Fruit fly (Drosophila melanogaster) whole organism, embryonic: Measurements from ENCODE around the gene CG43137.

ENCODE experiments used
- CG10543 ChIP-seq: fragments of 200-800 bp; sonication (Bioruptor generic); optimal IDR thresholded peaks from 3 replicates; lab custom pipeline; 2017; ENCODE audit warnings: missing biosample characterization, mild to moderate bottlenecking, missing genetic modification characterization, moderate library complexity
- CG10959 ChIP-seq: fragments of 200-800 bp; sonication (Bioruptor generic); IDR thresholded peaks from 2 replicates; pipeline ENCODE4 v1.3.6; 2022; ENCODE audit warnings: missing biosample characterization, missing genetic modification characterization
- CG11085 ChIP-seq: fragments of 200-800 bp; sonication (Bioruptor generic); IDR thresholded peaks from 2 replicates; pipeline ENCODE4 v1.3.6; 2022; ENCODE audit warnings: missing biosample characterization, missing genetic modification characterization
- CG11456 ChIP-seq: fragments of 200-800 bp; sonication (Bioruptor generic); IDR thresholded peaks from 3 replicates; pipeline ENCODE4 v1.3.6; 2022; ENCODE audit warnings: missing biosample characterization, missing genetic modification characterization
- CG12219 ChIP-seq: fragments of 200-800 bp; sonication (Bioruptor generic); optimal IDR thresholded peaks from 3 replicates; lab custom pipeline; 2018; ENCODE audit warnings: missing biosample characterization, mild to moderate bottlenecking, missing genetic modification characterization
- CG14965 ChIP-seq: fragments of 200-800 bp; sonication (Bioruptor generic); optimal IDR thresholded peaks from 2 replicates; lab custom pipeline; 2016; ENCODE audit warnings: missing biosample characterization, missing genetic modification characterization, borderline replicate concordance
- CG15514 ChIP-seq: fragments of 200-800 bp; sonication (Bioruptor generic); optimal IDR thresholded peaks from 3 replicates; lab custom pipeline; 2017; ENCODE audit warnings: missing biosample characterization, missing genetic modification characterization, mild to moderate bottlenecking, moderate library complexity, missing genetic modification reagents
- CG18619 ChIP-seq: fragments of 200-800 bp; sonication (Bioruptor generic); optimal IDR thresholded peaks from 3 replicates; lab custom pipeline; 2017; ENCODE audit warnings: missing biosample characterization, mild to moderate bottlenecking, missing genetic modification characterization
- CG3281 ChIP-seq: fragments of 200-800 bp; sonication (Bioruptor generic); optimal IDR thresholded peaks from 3 replicates; lab custom pipeline; 2017; ENCODE audit warnings: missing biosample characterization, mild to moderate bottlenecking, missing genetic modification characterization
- CG34224 ChIP-seq: fragments of 200-800 bp; sonication (Bioruptor generic); IDR thresholded peaks from 3 replicates; pipeline ENCODE4 v1.3.6; 2022; ENCODE audit warnings: missing biosample characterization, missing genetic modification characterization; ENCODE audit not compliant: partially characterized antibody
- CG43689 ChIP-seq: fragments of 200-800 bp; sonication (Bioruptor generic); IDR thresholded peaks from 2 replicates; pipeline ENCODE4 v1.3.6; 2022; ENCODE audit warnings: missing biosample characterization, missing genetic modification characterization
- CG6254 ChIP-seq: fragments of 200-800 bp; sonication (Bioruptor generic); optimal IDR thresholded peaks from 3 replicates; lab custom pipeline; 2017; ENCODE audit warnings: mild to moderate bottlenecking, missing biosample characterization, missing genetic modification reagents, missing genetic modification characterization
- CkIIα-i1 ChIP-seq: fragments of 200-800 bp; sonication (Bioruptor generic); IDR thresholded peaks from 2 replicates; pipeline ENCODE4 v1.3.6; 2022; ENCODE audit warnings: missing biosample characterization, missing genetic modification characterization
- CoRest ChIP-seq: fragments of 200-800 bp; sonication (Bioruptor generic); optimal IDR thresholded peaks from 3 replicates; lab custom pipeline; 2018; ENCODE audit warnings: missing biosample characterization, mild to moderate bottlenecking, missing genetic modification characterization, moderate library complexity
- Dbx ChIP-seq: fragments of 200-800 bp; sonication (Bioruptor generic); IDR thresholded peaks from 3 replicates; pipeline ENCODE4 v1.3.6; 2022; ENCODE audit warnings: missing biosample characterization, missing genetic modification characterization
- Dfd ChIP-seq, 2 experiments: fragments of >200 bp; optimal IDR thresholded peaks; 2 replicates each; lab custom pipeline; 2017; ENCODE audit warnings: missing biosample characterization in 2 of 2, missing genetic modification characterization in 2 of 2
- Dll ChIP-seq: fragments of 200-800 bp; sonication (Bioruptor generic); IDR thresholded peaks from 4 replicates; pipeline ENCODE4 v1.3.6; 2022; ENCODE audit warnings: missing biosample characterization, missing genetic modification characterization; ENCODE audit not compliant: partially characterized antibody
- E2f2 ChIP-seq: fragments of 200-800 bp; sonication (Bioruptor generic); IDR thresholded peaks from 2 replicates; pipeline ENCODE4 v1.3.6; 2022; ENCODE audit warnings: missing biosample characterization, missing genetic modification characterization
- HLHmδ ChIP-seq: fragments of 200-800 bp; sonication (Bioruptor generic); optimal IDR thresholded peaks from 2 replicates; lab custom pipeline; 2018; ENCODE audit warnings: missing biosample characterization, mild to moderate bottlenecking, missing genetic modification characterization, moderate library complexity
- Ravus ChIP-seq: fragments of 200-800 bp; sonication (Bioruptor generic); IDR thresholded peaks from 2 replicates; pipeline ENCODE4 v1.3.6; 2022; ENCODE audit warnings: missing biosample characterization, missing genetic modification characterization
- Rfx ChIP-seq: fragments of 200-800 bp; sonication (Bioruptor generic); IDR thresholded peaks from 2 replicates; pipeline ENCODE4 v1.3.6; 2022; ENCODE audit warnings: missing biosample characterization, missing genetic modification characterization
- Six4 ChIP-seq: fragments of 200-800 bp; sonication (Bioruptor generic); optimal IDR thresholded peaks from 2 replicates; lab custom pipeline; 2016; ENCODE audit warnings: missing biosample characterization, missing genetic modification characterization
- Sry-δ ChIP-seq: fragments of 200-800 bp; sonication (Bioruptor generic); optimal IDR thresholded peaks from 2 replicates; lab custom pipeline; 2016; ENCODE audit warnings: missing biosample characterization, missing genetic modification characterization
- Vsx1 ChIP-seq: fragments of 200-800 bp; sonication (Bioruptor generic); optimal IDR thresholded peaks from 2 replicates; lab custom pipeline; 2017; ENCODE audit warnings: missing biosample characterization, mild to moderate bottlenecking, missing genetic modification characterization, missing genetic modification reagents
- ara ChIP-seq: fragments of 200-800 bp; sonication (Bioruptor generic); IDR thresholded peaks from 2 replicates; pipeline ENCODE4 v1.3.6; 2022; ENCODE audit warnings: missing biosample characterization, missing genetic modification characterization
- chinmo ChIP-seq: fragments of 200-800 bp; sonication (Bioruptor generic); IDR thresholded peaks from 4 replicates; pipeline ENCODE4 v1.3.6; 2022; ENCODE audit warnings: missing biosample characterization, missing genetic modification characterization; ENCODE audit not compliant: partially characterized antibody
- chn ChIP-seq: fragments of 200-800 bp; sonication (Bioruptor generic); optimal IDR thresholded peaks from 2 replicates; lab custom pipeline; 2016; ENCODE audit warnings: missing biosample characterization, missing genetic modification characterization
- dan ChIP-seq: fragments of 200-800 bp; sonication (Bioruptor generic); IDR thresholded peaks from 2 replicates; pipeline ENCODE4 v1.3.6; 2022; ENCODE audit warnings: missing biosample characterization, missing genetic modification characterization
- dmrt11E ChIP-seq: fragments of 200-800 bp; sonication (Bioruptor generic); optimal IDR thresholded peaks from 3 replicates; lab custom pipeline; 2018; ENCODE audit warnings: missing biosample characterization, mild to moderate bottlenecking, missing genetic modification characterization, moderate library complexity
- fu2 ChIP-seq: fragments of 200-800 bp; sonication (Bioruptor generic); optimal IDR thresholded peaks from 2 replicates; lab custom pipeline; 2016; ENCODE audit warnings: missing biosample characterization, missing genetic modification characterization
- gcm ChIP-seq: fragments of 200-800 bp; sonication (Bioruptor generic); optimal IDR thresholded peaks from 2 replicates; lab custom pipeline; 2019; ENCODE audit warnings: missing biosample characterization, mild to moderate bottlenecking, missing genetic modification characterization, moderate library complexity
- gcm2 ChIP-seq: fragments of 200-800 bp; sonication (Bioruptor generic); optimal IDR thresholded peaks from 2 replicates; lab custom pipeline; 2016; ENCODE audit warnings: missing biosample characterization, missing genetic modification characterization
- gem ChIP-seq: fragments of 200-800 bp; sonication (Bioruptor generic); optimal IDR thresholded peaks from 2 replicates; lab custom pipeline; 2019; ENCODE audit warnings: missing biosample characterization, mild to moderate bottlenecking, missing genetic modification characterization, moderate library complexity
- grn ChIP-seq: fragments of 200-800 bp; sonication (Bioruptor generic); optimal IDR thresholded peaks from 3 replicates; lab custom pipeline; 2017; ENCODE audit warnings: missing biosample characterization, missing genetic modification characterization
- h ChIP-seq: fragments of >200 bp; optimal IDR thresholded peaks from 2 replicates; lab custom pipeline; 2017
- hbn ChIP-seq: fragments of 200-800 bp; sonication (Bioruptor generic); IDR thresholded peaks from 2 replicates; pipeline ENCODE4 v1.3.6; 2022; ENCODE audit warnings: missing biosample characterization, missing genetic modification characterization; ENCODE audit not compliant: partially characterized antibody
- knrl ChIP-seq: fragments of 200-800 bp; sonication (Bioruptor generic); IDR thresholded peaks from 3 replicates; pipeline ENCODE4 v1.3.6; 2022; ENCODE audit warnings: missing biosample characterization, missing genetic modification characterization; ENCODE audit not compliant: partially characterized antibody
- mld ChIP-seq: fragments of 200-800 bp; sonication (Bioruptor generic); IDR thresholded peaks from 3 replicates; pipeline ENCODE4 v1.3.6; 2022; ENCODE audit warnings: missing biosample characterization, missing genetic modification characterization; ENCODE audit not compliant: partially characterized antibody
- nmo ChIP-seq: fragments of 200-800 bp; sonication (Bioruptor generic); optimal IDR thresholded peaks from 2 replicates; lab custom pipeline; 2018; ENCODE audit warnings: missing biosample characterization, mild to moderate bottlenecking, missing genetic modification characterization, moderate library complexity
- p53 ChIP-seq: fragments of 200-800 bp; sonication (Bioruptor generic); optimal IDR thresholded peaks from 2 replicates; lab custom pipeline; 2016; ENCODE audit warnings: missing biosample characterization, missing genetic modification characterization
- prd ChIP-seq, 3 experiments: fragments of >200 bp in 2 of 3; fragments of 200-800 bp in 1 of 3; sonication (Bioruptor generic) in 1 of 3; optimal IDR thresholded peaks in 2 of 3; IDR thresholded peaks in 1 of 3; 2 replicates in 2 of 3; 3 replicates in 1 of 3; pipeline versions ENCODE4 v1.3.6 to Lab custom; 2017 to 2022; ENCODE audit warnings: missing biosample characterization in 1 of 3, missing genetic modification characterization in 1 of 3
- seq ChIP-seq: fragments of 200-800 bp; sonication (Bioruptor generic); IDR thresholded peaks from 2 replicates; pipeline ENCODE4 v1.3.6; 2022; ENCODE audit warnings: missing biosample characterization, missing genetic modification characterization
- sna ChIP-seq: fragments of 200-800 bp; sonication (Bioruptor generic); IDR thresholded peaks from 2 replicates; pipeline ENCODE4 v1.3.6; 2022; ENCODE audit warnings: missing biosample characterization, missing genetic modification characterization; ENCODE audit not compliant: partially characterized antibody
- sob ChIP-seq: fragments of 200-800 bp; sonication (Bioruptor generic); IDR thresholded peaks from 2 replicates; pipeline ENCODE4 v1.3.6; 2022; ENCODE audit warnings: missing biosample characterization, missing genetic modification characterization
- stwl ChIP-seq: fragments of 200-800 bp; sonication (Bioruptor generic); optimal IDR thresholded peaks from 3 replicates; lab custom pipeline; 2018; ENCODE audit warnings: missing biosample characterization, mild to moderate bottlenecking, missing genetic modification characterization, moderate library complexity
- tna ChIP-seq: fragments of 200-800 bp; sonication (Bioruptor generic); IDR thresholded peaks from 2 replicates; pipeline ENCODE4 v1.3.6; 2022; ENCODE audit warnings: missing biosample characterization, missing genetic modification characterization; ENCODE audit not compliant: partially characterized antibody
- trem ChIP-seq: fragments of 200-800 bp; optimal IDR thresholded peaks from 3 replicates; lab custom pipeline; 2019; ENCODE audit warnings: missing biosample characterization, mild to moderate bottlenecking, missing genetic modification characterization, moderate library complexity
- wdn ChIP-seq: fragments of 200-800 bp; sonication (Bioruptor generic); IDR thresholded peaks from 2 replicates; pipeline ENCODE4 v1.3.6; 2022; ENCODE audit warnings: missing biosample characterization, missing genetic modification characterization
- zf30C ChIP-seq: fragments of 200-800 bp; sonication (Bioruptor generic); optimal IDR thresholded peaks from 3 replicates; lab custom pipeline; 2018; ENCODE audit warnings: missing biosample characterization, mild to moderate bottlenecking, missing genetic modification characterization
- zfh2 ChIP-seq: fragments of 200-800 bp; sonication (Bioruptor generic); optimal IDR thresholded peaks from 2 replicates; lab custom pipeline; 2016; ENCODE audit warnings: missing biosample characterization, missing genetic modification characterization

CG43137 gene

DNA sequence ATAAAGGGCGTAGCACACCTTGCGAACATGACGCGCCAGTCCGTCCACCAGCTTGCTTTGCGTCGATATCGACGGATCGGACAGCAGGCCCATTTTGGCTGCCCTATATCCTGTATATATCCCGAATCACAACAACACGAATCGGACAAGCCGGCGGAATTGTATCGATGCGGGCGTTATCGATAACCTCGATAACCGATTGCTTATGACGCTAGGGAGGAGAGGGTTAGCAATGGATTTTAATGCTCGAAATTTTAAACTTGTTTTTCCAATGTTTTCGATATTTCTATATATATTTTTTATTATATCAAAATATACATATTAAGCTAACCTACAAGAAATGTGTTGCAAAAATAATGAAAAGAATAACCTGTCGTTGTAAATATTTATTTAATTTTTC lies 8.2 kb upstream of the CG43137 start, which contains the start of gene GAA1 (continued):
- TF ChIP-seq prd (optimal IDR thresholded peaks at IDR 0.05; lab: Kevin White, UChicago): no peak
- TF ChIP-seq prd (GFP tag; IDR thresholded peaks at IDR 0.05; lab: Robert Waterston, UW): 0 out of 3 replicates have a peak, but pooled peaks have one; percentile 14
- TF ChIP-seq E2f2 (GFP tag; lab: Robert Waterston, UW): peak; percentile 68
- TF ChIP-seq HLHmδ (GFP tag; lab: Kevin White, UChicago): no peak
- peak; percentile 17 for TF ChIP-seq CoRest (tag; lab: Kevin White, UChicago)
- TF ChIP-seq dan (GFP tag; lab: Robert Waterston, UW): no peak
- TF ChIP-seq CG3281 (GFP tag; lab: Kevin White, UChicago): no peak
- TF ChIP-seq Ravus: no peak
- TF ChIP-seq Rfx (GFP tag; lab: Robert Waterston, UW): peak; percentile 49; the same call in 1 of the 2 replicates
- peak; percentile 96 for TF ChIP-seq mld (GFP tag; lab: Robert Waterston, UW)
- peak; percentile 89 for TF ChIP-seq CG34224 (GFP tag; lab: Robert Waterston, UW)
- no peak for TF ChIP-seq CG14965
- TF ChIP-seq sob (GFP tag; lab: Robert Waterston, UW): no peak
- TF ChIP-seq Six4 (GFP tag; lab: Kevin White, UChicago): no peak
- TF ChIP-seq stwl: peak; percentile 60
- TF ChIP-seq tna: peak; percentile 97
- no peak for TF ChIP-seq p53 (GFP tag; lab: Kevin White, UChicago)
- TF ChIP-seq CG15514: peak; percentile 26
- TF ChIP-seq CG12219: no peak
- no peak for TF ChIP-seq chn (GFP tag; lab: Kevin White, UChicago)
- peak; percentile 21 for TF ChIP-seq trem (tag; lab: Kevin White, UChicago)
- TF ChIP-seq CG18619 (GFP tag; lab: Kevin White, UChicago): no peak
- no peak for TF ChIP-seq ara (GFP tag; lab: Robert Waterston, UW)
- no peak for TF ChIP-seq Dfd (GFP tag; optimal IDR thresholded peaks at IDR 0.05; lab: Kevin White, UChicago)
- no peak for TF ChIP-seq Vsx1
- no peak for TF ChIP-seq CkIIα-i1
- TF ChIP-seq zf30C: no peak
- TF ChIP-seq seq (GFP tag; lab: Robert Waterston, UW): no peak
- TF ChIP-seq CG6254 (GFP tag; lab: Kevin White, UChicago): no peak
- peak; percentile 56; the same call in 2 of the 3 replicates for TF ChIP-seq knrl
- TF ChIP-seq wdn (GFP tag; lab: Robert Waterston, UW): no peak
- peak; percentile 79; the same call in 2 of the 4 replicates for TF ChIP-seq chinmo (GFP tag; lab: Robert Waterston, UW)
- no peak for TF ChIP-seq dmrt11E (tag; lab: Kevin White, UChicago)
- peak; percentile 88 for TF ChIP-seq sna (GFP tag; lab: Robert Waterston, UW)
- no peak for TF ChIP-seq Dbx (GFP tag; lab: Robert Waterston, UW)
- no peak for TF ChIP-seq CG11085 (GFP tag; lab: Robert Waterston, UW)
- TF ChIP-seq CG11456 (GFP tag; lab: Robert Waterston, UW): no peak
- TF ChIP-seq gcm (GFP tag; lab: Kevin White, UChicago): peak; percentile 84
- no peak for TF ChIP-seq zfh2 (GFP tag; lab: Kevin White, UChicago)
- peak; percentile 69 for TF ChIP-seq Sry-δ (GFP tag; lab: Kevin White, UChicago)
- TF ChIP-seq Dll (GFP tag; lab: Robert Waterston, UW): peak; percentile 81
- TF ChIP-seq CG10959 (GFP tag; lab: Robert Waterston, UW): no peak
- no peak for TF ChIP-seq nmo (GFP tag; lab: Kevin White, UChicago)
- no peak for TF ChIP-seq fu2 (GFP tag; lab: Kevin White, UChicago)
- TF ChIP-seq h (lab: Kevin White, UChicago): no peak
- no peak for TF ChIP-seq CG10543
- peak; percentile 78 for TF ChIP-seq hbn
- no peak for TF ChIP-seq gcm2
- no peak for TF ChIP-seq CG43689
- TF ChIP-seq grn (GFP tag; lab: Kevin White, UChicago): no peak
- TF ChIP-seq gem (tag; lab: Kevin White, UChicago): no peak
